Worm (Caenorhabditis elegans) whole organism, mixed stage, embryonic: ENCODE data around the gene fbxa-9.
A peak's percentile ranks its signal among the peaks of the same experiment; 100 is the strongest.

Experiments
- M03D4.4 ChIP-seq: sonication (generic microtip); optimal IDR thresholded peaks from 2 replicates; lab custom pipeline; 2017; ENCODE audit warnings: mild to moderate bottlenecking, missing genetic modification characterization, missing compliant biosample characterization
- bed-3 ChIP-seq: fragments of 200-800 bp; sonication (Bioruptor generic); optimal IDR thresholded peaks from 3 replicates; lab custom pipeline; 2018; ENCODE audit warnings: mild to moderate bottlenecking, missing genetic modification characterization, moderate library complexity, missing compliant biosample characterization
- blmp-1 ChIP-seq: fragments of 150-350 bp; optimal IDR thresholded peaks from 2 replicates; lab custom pipeline; 2014; ENCODE audit warnings: missing biosample characterization, missing genetic modification characterization
- ceh-43 ChIP-seq: fragments of 200-800 bp; sonication (Bioruptor generic); optimal IDR thresholded peaks from 2 replicates; lab custom pipeline; 2018; ENCODE audit warnings: mild to moderate bottlenecking, missing genetic modification characterization, moderate library complexity, missing compliant biosample characterization
- ceh-83 ChIP-seq: fragments of 200-800 bp; sonication (Bioruptor generic); optimal IDR thresholded peaks from 2 replicates; lab custom pipeline; 2018; ENCODE audit warnings: mild to moderate bottlenecking, missing genetic modification characterization, missing compliant biosample characterization
- ces-1 ChIP-seq: fragments of 150-350 bp; optimal IDR thresholded peaks from 2 replicates; lab custom pipeline; 2014; ENCODE audit warnings: missing biosample characterization, missing genetic modification reagents, missing genetic modification characterization
- cnd-1 ChIP-seq: fragments of 200-800 bp; sonication (Bioruptor generic); optimal IDR thresholded peaks from 2 replicates; lab custom pipeline; 2018; ENCODE audit warnings: mild to moderate bottlenecking, missing genetic modification characterization, missing compliant biosample characterization
- drap-1 ChIP-seq: fragments of 200-800 bp; sonication (Bioruptor generic); optimal IDR thresholded peaks from 3 replicates; lab custom pipeline; 2018; ENCODE audit warnings: mild to moderate bottlenecking, missing genetic modification characterization, missing compliant biosample characterization
- elt-1 ChIP-seq: sonication (generic microtip); optimal IDR thresholded peaks from 2 replicates; lab custom pipeline; 2017; ENCODE audit warnings: missing genetic modification characterization, mild to moderate bottlenecking, missing compliant biosample characterization, antibody characterized with exemption, moderate library complexity, borderline replicate concordance; ENCODE audit not compliant: insufficient read depth
- elt-3 ChIP-seq: fragments of 150-350 bp; optimal IDR thresholded peaks from 2 replicates; lab custom pipeline; 2014; ENCODE audit warnings: missing biosample characterization, missing genetic modification characterization
- flh-1 ChIP-seq: fragments of 200-800 bp; sonication (Bioruptor generic); optimal IDR thresholded peaks from 2 replicates; lab custom pipeline; 2018; ENCODE audit warnings: mild to moderate bottlenecking, missing genetic modification characterization, moderate library complexity, missing compliant biosample characterization
- ham-2 ChIP-seq: fragments of 200-800 bp; sonication (Bioruptor generic); optimal IDR thresholded peaks from 2 replicates; lab custom pipeline; 2018; ENCODE audit warnings: mild to moderate bottlenecking, missing genetic modification characterization, missing compliant biosample characterization
- hlh-1 ChIP-seq: fragments of 150-350 bp; optimal IDR thresholded peaks from 2 replicates; lab custom pipeline; 2014; ENCODE audit warnings: missing biosample characterization, missing genetic modification reagents, missing genetic modification characterization
- lin-32 ChIP-seq: fragments of 200-800 bp; sonication (Bioruptor generic); optimal IDR thresholded peaks from 2 replicates; lab custom pipeline; 2018; ENCODE audit warnings: mild to moderate bottlenecking, missing genetic modification characterization, missing compliant biosample characterization
- lsy-2 ChIP-seq: fragments of 150-350 bp; optimal IDR thresholded peaks from 2 replicates; lab custom pipeline; 2014; ENCODE audit warnings: missing biosample characterization, missing genetic modification characterization
- mab-5 ChIP-seq: fragments of 150-350 bp; optimal IDR thresholded peaks from 2 replicates; lab custom pipeline; 2014; ENCODE audit warnings: missing biosample characterization, missing genetic modification characterization
- mep-1 ChIP-seq: fragments of 150-350 bp; optimal IDR thresholded peaks from 2 replicates; lab custom pipeline; 2017; ENCODE audit warnings: missing biosample characterization, missing genetic modification reagents, missing genetic modification characterization, inconsistent platforms
- mls-2 ChIP-seq: sonication (generic microtip); optimal IDR thresholded peaks from 2 replicates; lab custom pipeline; 2016; ENCODE audit warnings: mild to moderate bottlenecking, missing genetic modification characterization, moderate library complexity, missing compliant biosample characterization
- nhr-2 ChIP-seq: fragments of 150-350 bp; optimal IDR thresholded peaks from 2 replicates; lab custom pipeline; 2014; ENCODE audit warnings: missing biosample characterization, missing genetic modification characterization
- nhr-237 ChIP-seq: fragments of 150-350 bp; optimal IDR thresholded peaks from 2 replicates; lab custom pipeline; 2014; ENCODE audit warnings: missing biosample characterization, missing genetic modification characterization
- nhr-28 ChIP-seq: fragments of 150-350 bp; optimal IDR thresholded peaks from 2 replicates; lab custom pipeline; 2014; ENCODE audit warnings: missing biosample characterization, missing genetic modification characterization
- pha-4 ChIP-seq: fragments of 150-350 bp; optimal IDR thresholded peaks from 2 replicates; lab custom pipeline; 2018; ENCODE audit warnings: missing biosample characterization, missing genetic modification reagents, missing genetic modification characterization
- sem-2 ChIP-seq: fragments of 200-800 bp; sonication (Bioruptor generic); optimal IDR thresholded peaks from 2 replicates; lab custom pipeline; 2018; ENCODE audit warnings: mild to moderate bottlenecking, missing genetic modification characterization, missing compliant biosample characterization
- snpc-4 ChIP-seq: fragments of 150-350 bp; optimal IDR thresholded peaks from 2 replicates; lab custom pipeline; 2014; ENCODE audit warnings: missing biosample characterization, missing genetic modification characterization
- sptf-1 ChIP-seq: sonication (generic microtip); optimal IDR thresholded peaks from 2 replicates; lab custom pipeline; 2017; ENCODE audit warnings: mild to moderate bottlenecking, missing genetic modification characterization, moderate library complexity, missing compliant biosample characterization
- tbx-8 ChIP-seq: fragments of 200-800 bp; sonication (Bioruptor generic); optimal IDR thresholded peaks from 2 replicates; lab custom pipeline; 2018; ENCODE audit warnings: mild to moderate bottlenecking, missing genetic modification characterization, moderate library complexity, missing compliant biosample characterization
- unc-120 ChIP-seq: sonication (generic microtip); optimal IDR thresholded peaks from 2 replicates; lab custom pipeline; 2017; ENCODE audit warnings: missing genetic modification characterization, missing compliant biosample characterization; ENCODE audit not compliant: poor library complexity, severe bottlenecking
- unc-39 ChIP-seq: fragments of 150-350 bp; optimal IDR thresholded peaks from 2 replicates; lab custom pipeline; 2014; ENCODE audit warnings: missing biosample characterization, missing genetic modification characterization
- unc-62 ChIP-seq: fragments of 150-350 bp; optimal IDR thresholded peaks from 2 replicates; lab custom pipeline; 2014; ENCODE audit warnings: missing biosample characterization, missing genetic modification reagents, missing genetic modification characterization
- zip-8 ChIP-seq: fragments of 150-350 bp; optimal IDR thresholded peaks from 2 replicates; lab custom pipeline; 2014; ENCODE audit warnings: missing biosample characterization, missing genetic modification characterization
- ztf-11 ChIP-seq: fragments of 150-350 bp; optimal IDR thresholded peaks from 2 replicates; lab custom pipeline; 2014; ENCODE audit warnings: missing biosample characterization, missing genetic modification characterization

The fbxa-9 gene

ce11 chrIII:2308026-2308425 lies 41.6 kb downstream of the fbxa-9 start, which contains the start of the genes fbxa-1 and Y54F10BM.20:
Gene fbxa-1, minus strand, starts transcription at chrIII:2308126.
Gene Y54F10BM.20, plus strand, starts transcription at chrIII:2308256.
- TF ChIP-seq ztf-11 (tag; lab: Kevin White, UChicago) (no peak), zip-8 (tag; lab: Kevin White, UChicago) (no peak), bed-3 (GFP tag; lab: Kevin White, UChicago) (no peak), mep-1 (tag; lab: Kevin White, UChicago) (no peak)
- TF ChIP-seq, all 35 proteins: peak for 0

ce11 chrIII:2310996-2311395 lies 44.5 kb downstream of the fbxa-9 start:
- TF ChIP-seq snpc-4 (tag; lab: Kevin White, UChicago), result no peak
- TF ChIP-seq drap-1 (GFP tag; lab: Kevin White, UChicago), result no peak
- no peak for TF ChIP-seq ceh-43 (GFP tag; lab: Kevin White, UChicago)
- no peak for TF ChIP-seq ztf-11 (tag; lab: Kevin White, UChicago)
- TF ChIP-seq lin-32, result no peak
- no peak for TF ChIP-seq nhr-237
- no peak for TF ChIP-seq M03D4.4
- no peak for TF ChIP-seq sptf-1
- no peak for TF ChIP-seq nhr-2 (tag; lab: Kevin White, UChicago)
- TF ChIP-seq nhr-28 (tag; lab: Kevin White, UChicago), result no peak
- no peak for TF ChIP-seq tbx-8 (GFP tag; lab: Kevin White, UChicago)
- no peak for TF ChIP-seq mab-5 (tag; lab: Kevin White, UChicago)
- TF ChIP-seq zip-8 (tag; lab: Kevin White, UChicago), result no peak

- no peak for TF ChIP-seq elt-3 (tag; lab: Kevin White, UChicago)
- TF ChIP-seq ces-1 (GFP tag; lab: Kevin White, UChicago), result peak; percentile 44
- TF ChIP-seq, all 35 proteins: peak for 1
Measured at ce11 chrIII:2313985-2314494, 47.6 kb downstream of the fbxa-9 start, which contains the start of the genes fbxa-66 and iffb-1. Gene fbxa-66, minus strand, starts transcription at chrIII:2314035. Gene iffb-1, plus strand, starts transcription at chrIII:2314436.

ce11 chrIII:2314678-2315077 lies 48.2 kb downstream of the fbxa-9 start:
- TF ChIP-seq tbx-8 (GFP tag; lab: Kevin White, UChicago) (no peak), bed-3 (GFP tag; lab: Kevin White, UChicago) (no peak), snpc-4 (tag; lab: Kevin White, UChicago) (no peak), pha-4 (tag; lab: Kevin White, UChicago) (no peak), unc-39 (no peak), lsy-2 (tag; lab: Kevin White, UChicago) (no peak), cnd-1 (no peak), ceh-83 (GFP tag; lab: Kevin White, UChicago) (no peak), lin-32 (no peak), ztf-11 (tag; lab: Kevin White, UChicago) (no peak)

- TF ChIP-seq ztf-11 (tag; lab: Kevin White, UChicago) (no peak), cnd-1 (no peak), sem-2 (GFP tag; lab: Kevin White, UChicago) (no peak), sptf-1 (no peak), unc-62 (GFP tag; lab: Kevin White, UChicago) (no peak), lsy-2 (tag; lab: Kevin White, UChicago) (no peak), elt-1 (tag; lab: Kevin White, UChicago) (no peak), ces-1 (GFP tag; lab: Kevin White, UChicago) (no peak), hlh-1 (no peak), ham-2 (no peak), mls-2 (tag; lab: Kevin White, UChicago) (no peak), elt-3 (tag; lab: Kevin White, UChicago) (no peak), bed-3 (GFP tag; lab: Kevin White, UChicago) (no peak), lin-32 (no peak), flh-1 (no peak), tbx-8 (GFP tag; lab: Kevin White, UChicago) (no peak), blmp-1 (tag; lab: Kevin White, UChicago) (no peak), unc-120 (tag; lab: Kevin White, UChicago) (no peak)
Measured at ce11 chrIII:2316439-2316838, 50.0 kb downstream of the fbxa-9 start.
